Worm (Caenorhabditis elegans): ENCODE results near the gene F41E6.17.

Gene F41E6.17

DNA sequence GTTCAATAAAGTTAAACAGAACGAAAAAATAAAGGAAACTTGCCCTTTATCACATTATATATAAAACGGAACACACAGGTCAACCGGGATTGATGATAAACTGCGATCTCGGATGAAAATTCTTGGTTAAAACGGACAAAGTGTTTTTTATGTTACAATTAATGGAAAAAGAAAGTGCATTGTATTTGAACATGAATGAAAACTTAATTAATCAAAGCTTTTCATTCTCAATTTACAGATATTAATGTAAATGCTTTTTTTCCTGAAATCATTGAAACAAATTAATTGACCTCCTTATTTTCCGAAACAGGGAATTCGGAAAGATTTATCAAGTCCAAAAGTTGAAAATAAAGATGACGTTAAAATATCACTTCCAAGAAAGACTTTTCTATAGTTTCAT lies 22.5 kb upstream of the F41E6.17 start, which contains the start of gene F41E6.8:
Gene F41E6.8 (minus strand): TSS at position 101 of the 400 bp plus-strand sequence.
- TF ChIP-seq cog-1 (tag; optimal IDR thresholded peaks at IDR 0.05) (no peak), klf-2 (GFP tag; conservative IDR thresholded peaks at IDR 0.05) (no peak), ztf-23 (GFP tag; IDR thresholded peaks at IDR 0.05) (no peak), ztf-29 (GFP tag; IDR thresholded peaks at IDR 0.05) (no peak), med-1 (GFP tag; optimal IDR thresholded peaks at IDR 0.05; ENCODE audit: insufficient read depth) (no peak), T22C8.4 (GFP tag; IDR thresholded peaks at IDR 0.05) (no peak), ref-1 (GFP tag; conservative IDR thresholded peaks at IDR 0.05) (no peak), tab-1 (GFP tag; IDR thresholded peaks at IDR 0.05) (no peak), flt-1 (GFP tag; IDR thresholded peaks at IDR 0.05) (no peak)

DNA sequence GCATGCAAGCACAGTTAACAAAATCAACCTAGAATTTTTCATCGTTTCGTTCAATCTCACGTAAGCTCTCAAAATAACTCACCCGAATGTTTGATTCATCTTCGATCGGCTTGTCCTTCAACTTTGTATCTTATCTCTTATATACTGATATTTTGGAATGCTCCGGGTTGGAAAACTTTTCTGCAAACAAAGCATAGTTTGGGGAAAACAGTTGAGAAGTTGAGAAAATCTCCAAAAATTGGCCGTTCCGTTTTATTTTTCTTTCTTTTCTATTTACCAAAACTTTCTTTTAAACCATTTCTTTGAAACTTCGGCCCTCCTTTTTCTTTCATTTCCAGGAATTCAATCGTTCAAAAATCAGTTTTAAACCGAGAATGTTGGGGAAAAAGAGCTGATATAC lies 21.3 kb upstream of the F41E6.17 start, which contains the start of gene F41E6.15:
Gene F41E6.15 (minus strand): TSS at position 101 of the 400 bp plus-strand sequence.
- TF ChIP-seq klf-2 (GFP tag; conservative IDR thresholded peaks at IDR 0.05): no peak
- no peak for TF ChIP-seq ref-1 (GFP tag; conservative IDR thresholded peaks at IDR 0.05)
- no peak for TF ChIP-seq ztf-23 (GFP tag; IDR thresholded peaks at IDR 0.05)
- TF ChIP-seq T22C8.4 (GFP tag; IDR thresholded peaks at IDR 0.05): no peak
- TF ChIP-seq cog-1 (tag; optimal IDR thresholded peaks at IDR 0.05): no peak
- TF ChIP-seq med-1 (GFP tag; optimal IDR thresholded peaks at IDR 0.05; ENCODE audit: insufficient read depth): no peak

DNA sequence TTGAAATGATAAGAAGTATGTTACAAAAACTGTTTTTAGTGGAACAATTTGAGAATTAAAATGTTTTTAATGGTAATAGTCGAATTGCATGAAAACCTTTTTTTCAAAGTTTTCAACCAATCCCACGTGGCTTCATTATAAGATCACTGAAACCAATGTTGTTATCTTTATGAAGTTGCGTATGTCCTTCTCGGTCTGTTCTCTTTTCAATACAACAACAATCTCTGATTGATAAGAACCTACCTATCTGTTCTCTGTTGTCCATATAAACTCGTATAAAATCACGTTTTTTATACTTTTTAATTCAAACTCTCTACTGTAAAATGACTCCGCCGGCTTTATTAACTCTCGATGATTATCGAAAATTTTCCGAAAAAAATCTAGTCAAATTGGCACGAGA lies 20.6 kb upstream of the F41E6.17 start, which contains the start of gene F41E6.5:
Gene F41E6.5 (plus strand): TSS at position 209 of the 400 bp plus-strand sequence.
- TF ChIP-seq klf-2 (GFP tag; conservative IDR thresholded peaks at IDR 0.05): no peak
- no peak for TF ChIP-seq T22C8.4 (GFP tag; IDR thresholded peaks at IDR 0.05)
- TF ChIP-seq ref-1 (GFP tag; conservative IDR thresholded peaks at IDR 0.05): no peak
- no peak for TF ChIP-seq cog-1 (tag; optimal IDR thresholded peaks at IDR 0.05)
- TF ChIP-seq med-1 (GFP tag; optimal IDR thresholded peaks at IDR 0.05; ENCODE audit: insufficient read depth): no peak
- no peak for TF ChIP-seq ztf-29 (GFP tag; IDR thresholded peaks at IDR 0.05)
- TF ChIP-seq flt-1 (GFP tag; IDR thresholded peaks at IDR 0.05): no peak
- no peak for TF ChIP-seq tab-1 (GFP tag; IDR thresholded peaks at IDR 0.05)
- TF ChIP-seq ztf-23 (GFP tag; IDR thresholded peaks at IDR 0.05): no peak

DNA sequence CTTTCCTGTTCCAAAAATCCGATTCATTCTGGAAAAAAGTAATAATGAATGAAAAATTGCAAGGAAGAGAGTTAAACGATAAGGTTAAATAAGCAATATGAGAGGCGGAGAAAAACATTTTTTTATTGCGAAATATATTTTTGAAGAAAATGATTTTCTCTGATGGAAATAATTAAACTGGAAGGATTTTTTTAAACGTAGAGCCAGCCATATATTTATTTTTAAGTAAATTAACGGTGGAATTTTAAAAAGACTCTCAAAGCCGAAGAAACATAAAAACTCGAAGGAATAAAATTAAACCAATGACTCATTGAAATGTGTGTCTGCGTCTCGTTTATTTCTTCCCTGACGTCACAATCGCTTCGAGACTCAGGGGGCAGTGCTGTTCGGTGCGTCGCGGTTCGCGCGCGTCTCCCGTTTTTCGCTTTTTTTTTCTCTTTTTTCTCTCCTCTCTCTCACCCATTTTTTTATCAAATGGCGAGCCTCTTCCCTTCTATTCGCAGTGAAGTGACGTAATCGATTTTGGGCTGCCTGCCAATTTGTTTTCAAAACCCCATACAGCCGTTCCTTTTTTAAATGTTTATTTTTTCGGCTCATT lies 17.7 kb upstream of the F41E6.17 start, which contains the start of gene vps-60:
Gene vps-60 (minus strand): TSS at position 30 of the 598 bp plus-strand sequence.
- TF ChIP-seq med-1 (GFP tag; optimal IDR thresholded peaks at IDR 0.05; ENCODE audit: insufficient read depth) (no peak), flt-1 (GFP tag; IDR thresholded peaks at IDR 0.05) (0 out of 2 replicates have a peak, but pooled peaks have one; percentile 26), ztf-23 (GFP tag; IDR thresholded peaks at IDR 0.05) (0 out of 2 replicates have a peak, but pooled peaks have one; percentile 31), cog-1 (tag; optimal IDR thresholded peaks at IDR 0.05) (peak; percentile 71), tab-1 (GFP tag; IDR thresholded peaks at IDR 0.05) (no peak), ref-1 (GFP tag; conservative IDR thresholded peaks at IDR 0.05) (no peak)

DNA sequence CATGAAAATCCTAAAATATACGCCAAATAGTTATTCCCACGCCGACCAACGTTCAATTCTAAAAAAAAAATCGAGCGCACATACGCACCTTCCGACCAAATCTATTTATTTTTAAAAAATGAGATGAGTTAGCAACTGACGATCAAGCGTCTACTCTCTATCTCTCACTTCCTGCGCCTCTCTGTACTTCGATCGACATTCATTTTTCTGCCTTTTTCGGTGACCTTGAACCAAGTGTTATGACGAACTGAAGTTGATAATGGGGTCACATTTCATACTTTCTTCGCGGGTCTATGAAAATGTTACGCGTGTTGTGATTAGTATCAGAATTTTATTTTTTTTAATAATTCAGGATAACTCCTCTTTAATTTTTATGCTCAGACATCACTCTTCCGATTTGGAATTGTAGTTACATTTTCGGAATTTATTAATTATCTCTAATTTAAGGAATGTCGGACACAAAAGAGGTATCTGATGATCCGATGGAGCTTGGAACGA lies 16.5 kb upstream of the F41E6.17 start, which contains the start of gene smk-1:
Gene smk-1 (plus strand): TSS at position 448 of the 498 bp plus-strand sequence.
- TF ChIP-seq T22C8.4 (GFP tag; IDR thresholded peaks at IDR 0.05) (no peak), ztf-23 (GFP tag; IDR thresholded peaks at IDR 0.05) (no peak), tab-1 (GFP tag; IDR thresholded peaks at IDR 0.05) (no peak), klf-2 (GFP tag; conservative IDR thresholded peaks at IDR 0.05) (no peak), med-1 (GFP tag; optimal IDR thresholded peaks at IDR 0.05; ENCODE audit: insufficient read depth) (no peak), cog-1 (tag; optimal IDR thresholded peaks at IDR 0.05) (no peak), flt-1 (GFP tag; IDR thresholded peaks at IDR 0.05) (no peak), ztf-29 (GFP tag; IDR thresholded peaks at IDR 0.05) (no peak), ref-1 (GFP tag; conservative IDR thresholded peaks at IDR 0.05) (no peak)

DNA sequence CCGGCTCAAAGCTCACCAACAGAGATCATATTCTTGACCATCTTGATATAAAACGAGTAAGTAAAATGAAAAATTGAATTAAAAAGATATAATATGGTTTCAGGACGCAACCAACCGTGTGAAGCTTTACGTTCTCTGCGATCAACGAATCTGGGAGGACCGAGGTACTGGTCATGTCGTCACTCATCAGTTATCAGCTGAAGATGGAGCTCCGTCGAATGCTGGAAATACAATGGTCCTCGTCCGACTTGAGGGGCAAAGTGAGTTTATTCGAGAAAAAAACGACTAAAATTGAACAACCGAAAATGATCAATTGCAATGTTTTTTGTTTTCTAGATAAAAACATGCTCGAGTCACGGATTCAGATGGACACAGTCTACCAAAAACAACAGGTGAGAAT lies 15.4 kb upstream of the F41E6.17 start:
- TF ChIP-seq cog-1 (tag; optimal IDR thresholded peaks at IDR 0.05): no peak
- TF ChIP-seq med-1 (GFP tag; optimal IDR thresholded peaks at IDR 0.05; ENCODE audit: insufficient read depth): no peak
- no peak for TF ChIP-seq tab-1 (GFP tag; IDR thresholded peaks at IDR 0.05)
- TF ChIP-seq flt-1 (GFP tag; IDR thresholded peaks at IDR 0.05): no peak
- TF ChIP-seq klf-2 (GFP tag; conservative IDR thresholded peaks at IDR 0.05): no peak
- no peak for TF ChIP-seq ztf-29 (GFP tag; IDR thresholded peaks at IDR 0.05)
- TF ChIP-seq T22C8.4 (GFP tag; IDR thresholded peaks at IDR 0.05): no peak
- TF ChIP-seq ztf-23 (GFP tag; IDR thresholded peaks at IDR 0.05): no peak
- TF ChIP-seq ref-1 (GFP tag; conservative IDR thresholded peaks at IDR 0.05): no peak

DNA sequence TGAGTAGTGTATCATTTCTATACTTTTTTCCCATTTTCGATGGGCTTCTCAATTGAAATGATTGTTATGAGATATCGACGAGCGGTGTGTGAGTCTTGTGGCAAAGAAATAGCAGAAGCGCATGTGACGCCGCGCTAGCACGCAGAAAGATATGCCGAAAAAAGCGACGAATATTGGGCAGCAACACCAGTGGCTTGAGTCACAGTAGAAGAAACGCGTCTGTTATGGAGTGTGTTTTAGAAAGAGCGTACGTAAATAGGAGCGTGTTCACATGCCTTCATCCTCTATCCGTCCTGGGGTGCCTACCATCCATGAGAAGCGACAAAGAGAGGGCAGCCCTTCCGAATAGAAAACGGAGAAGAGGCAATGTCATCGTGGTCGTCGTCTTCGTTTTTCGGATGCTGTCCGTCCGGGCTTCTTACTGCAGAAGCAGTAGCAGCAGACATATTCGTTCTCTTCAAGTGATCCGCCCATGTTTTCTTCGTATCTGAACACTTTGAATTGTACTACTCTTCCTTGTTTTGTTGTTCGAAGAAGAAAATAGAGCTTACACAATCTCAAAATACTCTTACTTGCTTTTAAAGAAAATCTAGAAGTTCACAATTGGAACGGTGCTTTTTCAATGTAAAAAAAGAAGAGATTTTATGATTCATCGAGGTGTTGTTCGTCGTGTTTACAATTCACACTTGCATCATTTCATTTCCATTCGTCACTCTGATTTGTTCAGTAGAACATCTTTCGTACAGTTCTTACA lies 13.9 kb upstream of the F41E6.17 start:
- TF ChIP-seq ztf-23 (GFP tag; IDR thresholded peaks at IDR 0.05) (0 out of 2 replicates have a peak, but pooled peaks have one; percentile 42), T22C8.4 (GFP tag; IDR thresholded peaks at IDR 0.05) (no peak)

DNA sequence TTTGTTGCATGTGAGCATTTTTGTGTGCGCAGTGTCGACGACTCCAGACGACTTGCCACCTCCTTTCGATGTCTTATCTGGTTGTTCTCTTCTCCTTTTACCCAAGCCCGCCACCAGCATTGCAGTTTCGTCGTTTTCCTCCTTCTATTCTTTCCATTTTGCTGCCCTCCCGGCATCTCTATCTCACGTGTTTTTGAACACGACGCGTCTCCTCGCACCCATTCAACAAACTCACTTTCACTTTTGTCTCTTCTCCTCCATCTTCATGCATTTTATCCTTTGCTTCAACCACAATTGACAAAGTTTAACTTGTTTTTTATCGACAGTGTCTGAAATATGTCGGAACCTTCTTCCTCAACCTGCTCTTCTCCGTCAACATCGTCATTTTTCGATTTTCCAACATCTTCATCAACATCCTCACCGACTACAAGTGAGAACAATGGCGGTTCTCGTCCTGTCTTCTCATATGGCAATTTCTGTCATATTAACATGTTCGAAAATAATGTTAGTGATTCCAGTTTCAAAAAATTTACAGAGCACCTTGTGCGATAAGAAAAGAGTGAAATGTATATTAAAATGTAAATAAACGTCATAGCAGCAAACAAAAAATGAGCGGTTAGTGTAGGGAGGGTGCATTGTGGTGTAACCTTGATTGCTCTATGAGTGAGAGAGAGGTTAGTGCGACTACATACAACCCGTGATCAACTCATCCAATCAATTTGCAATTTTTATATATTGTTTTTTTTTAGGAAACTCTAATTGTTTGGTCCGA lies 13.1 kb upstream of the F41E6.17 start, which contains the start of gene fip-4:
Gene fip-4 (minus strand): TSS at position 636 of the 772 bp plus-strand sequence.
- TF ChIP-seq ref-1 (GFP tag; conservative IDR thresholded peaks at IDR 0.05) (no peak), klf-2 (GFP tag; conservative IDR thresholded peaks at IDR 0.05) (no peak), flt-1 (GFP tag; IDR thresholded peaks at IDR 0.05) (no peak), med-1 (GFP tag; optimal IDR thresholded peaks at IDR 0.05; ENCODE audit: insufficient read depth) (no peak), ztf-29 (GFP tag; IDR thresholded peaks at IDR 0.05) (no peak), ztf-23 (GFP tag; IDR thresholded peaks at IDR 0.05) (no peak), cog-1 (tag; optimal IDR thresholded peaks at IDR 0.05) (no peak), T22C8.4 (GFP tag; IDR thresholded peaks at IDR 0.05) (no peak), tab-1 (GFP tag; IDR thresholded peaks at IDR 0.05) (no peak)
